Worm (Caenorhabditis elegans): ENCODE results near the gene Y46H3D.1.

ce11 chrV:1618760-1619159, 23.5 kb upstream of the Y46H3D.1 start, which contains the start of gene nhr-179:
- TF ChIP-seq him-1 (tag; optimal IDR thresholded peaks at IDR 0.05) (no peak), dao-5 (tag; optimal IDR thresholded peaks at IDR 0.05) (no peak), W03F9.2 (tag; optimal IDR thresholded peaks at IDR 0.05) (no peak)

Measured in whole organism, L4/young adult.